Worm (Caenorhabditis elegans): ENCODE data around the gene tat-6.

The tat-6 gene

ce11 chrV:3119185-3119584 lies 9.7 kb upstream of the tat-6 start:
- TF ChIP-seq fos-1 (tag; optimal IDR thresholded peaks at IDR 0.05) (no peak), mbf-1 (tag; optimal IDR thresholded peaks at IDR 0.05) (no peak), dmd-4 (tag; optimal IDR thresholded peaks at IDR 0.05) (no peak), Y55F3AM.14 (GFP tag; optimal IDR thresholded peaks at IDR 0.05) (no peak), nhr-25 (tag; optimal IDR thresholded peaks at IDR 0.05) (no peak), skn-1 (tag; optimal IDR thresholded peaks at IDR 0.05) (no peak), alr-1 (tag; optimal IDR thresholded peaks at IDR 0.05) (no peak), ceh-82 (tag; optimal IDR thresholded peaks at IDR 0.05) (no peak), F13H6.1 (tag; optimal IDR thresholded peaks at IDR 0.05) (no peak), R02D3.7 (tag; optimal IDR thresholded peaks at IDR 0.05) (no peak), ceh-16 (tag; optimal IDR thresholded peaks at IDR 0.05) (no peak), C34F6.9 (tag; optimal IDR thresholded peaks at IDR 0.05) (no peak), aly-2 (tag; optimal IDR thresholded peaks at IDR 0.05) (no peak), lin-13 (GFP tag; optimal IDR thresholded peaks at IDR 0.05) (no peak)

ce11 chrV:3121743-3122142 lies 7.2 kb upstream of the tat-6 start, which contains the start of gene srt-56:
Gene srt-56, minus strand, starts transcription at chrV:3121843.
- TF ChIP-seq ztf-4 (tag; optimal IDR thresholded peaks at IDR 0.05) (no peak), crh-2 (tag; optimal IDR thresholded peaks at IDR 0.05) (no peak), lin-13 (GFP tag; optimal IDR thresholded peaks at IDR 0.05) (no peak), F13H6.1 (tag; optimal IDR thresholded peaks at IDR 0.05) (no peak), nhr-10 (tag; optimal IDR thresholded peaks at IDR 0.05) (no peak), ceh-82 (tag; optimal IDR thresholded peaks at IDR 0.05) (no peak), peb-1 (tag; optimal IDR thresholded peaks at IDR 0.05) (no peak), nhr-21 (tag; optimal IDR thresholded peaks at IDR 0.05) (no peak), nhr-12 (tag; optimal IDR thresholded peaks at IDR 0.05) (no peak), dmd-4 (tag; optimal IDR thresholded peaks at IDR 0.05) (no peak), nhr-237 (tag; optimal IDR thresholded peaks at IDR 0.05) (no peak), zag-1 (tag; optimal IDR thresholded peaks at IDR 0.05) (no peak), nhr-129 (tag; optimal IDR thresholded peaks at IDR 0.05) (no peak)

ce11 chrV:3122403-3122802 lies 6.5 kb upstream of the tat-6 start:
- TF ChIP-seq nhr-77 (tag; optimal IDR thresholded peaks at IDR 0.05) (no peak), C34F6.9 (tag; optimal IDR thresholded peaks at IDR 0.05) (no peak), zag-1 (tag; optimal IDR thresholded peaks at IDR 0.05) (no peak), sem-4 (tag; optimal IDR thresholded peaks at IDR 0.05) (no peak), nhr-237 (tag; optimal IDR thresholded peaks at IDR 0.05) (no peak), alr-1 (tag; optimal IDR thresholded peaks at IDR 0.05) (no peak), skn-1 (tag; optimal IDR thresholded peaks at IDR 0.05) (no peak), R02D3.7 (tag; optimal IDR thresholded peaks at IDR 0.05) (no peak), ztf-4 (tag; optimal IDR thresholded peaks at IDR 0.05) (no peak), fos-1 (tag; optimal IDR thresholded peaks at IDR 0.05) (no peak), ceh-16 (tag; optimal IDR thresholded peaks at IDR 0.05) (no peak), ztf-1 (GFP tag; conservative IDR thresholded peaks at IDR 0.05) (no peak), aly-2 (tag; optimal IDR thresholded peaks at IDR 0.05) (no peak), F13H6.1 (tag; optimal IDR thresholded peaks at IDR 0.05) (no peak), mbf-1 (tag; optimal IDR thresholded peaks at IDR 0.05) (no peak), lin-11 (tag; optimal IDR thresholded peaks at IDR 0.05) (no peak), lin-13 (GFP tag; optimal IDR thresholded peaks at IDR 0.05) (no peak), mdl-1 (tag; optimal IDR thresholded peaks at IDR 0.05) (no peak)

ce11 chrV:3124912-3125311 lies 4.0 kb upstream of the tat-6 start, which contains the start of gene Y73C8C.12:
Gene Y73C8C.12, plus strand, starts transcription at chrV:3125212.
- no peak for TF ChIP-seq R02D3.7 (tag; optimal IDR thresholded peaks at IDR 0.05)
- no peak for TF ChIP-seq blmp-1 (tag; optimal IDR thresholded peaks at IDR 0.05; ENCODE audit: insufficient read depth)
- TF ChIP-seq unc-39 (tag; optimal IDR thresholded peaks at IDR 0.05), result no peak
- TF ChIP-seq dmd-4 (tag; optimal IDR thresholded peaks at IDR 0.05), result no peak
- no peak for TF ChIP-seq nhr-77 (tag; optimal IDR thresholded peaks at IDR 0.05)
- TF ChIP-seq C34F6.9 (tag; optimal IDR thresholded peaks at IDR 0.05), result no peak
- no peak for TF ChIP-seq Y55F3AM.14 (GFP tag; optimal IDR thresholded peaks at IDR 0.05)
- TF ChIP-seq nhr-21 (tag; optimal IDR thresholded peaks at IDR 0.05), result no peak
- TF ChIP-seq aly-2 (tag; optimal IDR thresholded peaks at IDR 0.05), result no peak
- TF ChIP-seq alr-1 (tag; optimal IDR thresholded peaks at IDR 0.05), result no peak
- no peak for TF ChIP-seq zag-1 (tag; optimal IDR thresholded peaks at IDR 0.05)

- TF ChIP-seq C34F6.9 (tag; optimal IDR thresholded peaks at IDR 0.05), result no peak
- TF ChIP-seq nhr-77 (tag; optimal IDR thresholded peaks at IDR 0.05), result no peak
- TF ChIP-seq snpc-4 (tag; optimal IDR thresholded peaks at IDR 0.05), result no peak
- no peak for TF ChIP-seq lin-11 (tag; optimal IDR thresholded peaks at IDR 0.05)
- no peak for TF ChIP-seq nhr-237 (tag; optimal IDR thresholded peaks at IDR 0.05)
- TF ChIP-seq alr-1 (tag; optimal IDR thresholded peaks at IDR 0.05), result no peak
- no peak for TF ChIP-seq lsy-2 (tag; optimal IDR thresholded peaks at IDR 0.05)
- no peak for TF ChIP-seq elt-1 (tag; optimal IDR thresholded peaks at IDR 0.05)
Observed at ce11 chrV:3127670-3128069, 1.2 kb upstream of the tat-6 start, which contains the start of gene Y73C8C.10. Gene Y73C8C.10, minus strand, starts transcription at chrV:3127770.

All from whole organism, L2 larva.